Worm (Caenorhabditis elegans): ENCODE measurements around the gene F27D9.12.

Gene F27D9.12

DNA sequence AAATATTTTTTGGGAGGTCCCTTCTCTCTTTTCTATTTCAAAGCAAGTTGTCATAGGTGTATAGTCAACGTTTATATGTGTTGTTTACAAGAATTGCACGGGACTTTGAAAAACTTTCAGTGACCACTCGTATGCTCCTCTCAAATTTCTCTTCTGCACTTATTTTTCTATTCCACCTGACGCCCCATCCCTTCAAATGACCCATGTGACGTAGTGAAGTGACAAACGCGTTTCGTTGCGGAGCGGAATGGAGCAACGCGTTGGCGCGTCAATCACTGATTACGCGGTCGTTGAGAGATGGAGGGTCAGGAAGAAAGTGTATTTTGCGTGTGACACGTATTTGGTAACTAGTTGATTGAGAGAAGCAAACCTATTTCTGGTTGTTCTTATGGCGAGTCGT lies 20.7 kb downstream of the F27D9.12 start:
- TF ChIP-seq nhr-12 (tag; optimal IDR thresholded peaks at IDR 0.05), result no peak
- no peak for TF ChIP-seq unc-62 (GFP tag; optimal IDR thresholded peaks at IDR 0.05)
- no peak for TF ChIP-seq sma-3 (GFP tag; optimal IDR thresholded peaks at IDR 0.05)

ce11 chrX:7627351-7627750 lies 29.4 kb downstream of the F27D9.12 start, which contains the start of gene nlp-61:
nlp-61 (plus strand) TSS chrX:7627651.
- TF ChIP-seq dmd-4 (tag; optimal IDR thresholded peaks at IDR 0.05), result no peak
- no peak for TF ChIP-seq lin-11 (tag; optimal IDR thresholded peaks at IDR 0.05)
- no peak for TF ChIP-seq unc-39 (tag; optimal IDR thresholded peaks at IDR 0.05)
- TF ChIP-seq elt-3 (tag; optimal IDR thresholded peaks at IDR 0.05), result no peak
- TF ChIP-seq ama-1 (optimal IDR thresholded peaks at IDR 0.05), result no peak
- no peak for TF ChIP-seq nhr-12 (tag; optimal IDR thresholded peaks at IDR 0.05)
- no peak for TF ChIP-seq peb-1 (tag; optimal IDR thresholded peaks at IDR 0.05)
- TF ChIP-seq Y55F3AM.14 (GFP tag; optimal IDR thresholded peaks at IDR 0.05), result no peak
- no peak for TF ChIP-seq aly-2 (tag; optimal IDR thresholded peaks at IDR 0.05)
- TF ChIP-seq ceh-16 (tag; optimal IDR thresholded peaks at IDR 0.05), result no peak
- TF ChIP-seq nhr-21 (tag; optimal IDR thresholded peaks at IDR 0.05), result no peak
- TF ChIP-seq ztf-1 (GFP tag; conservative IDR thresholded peaks at IDR 0.05), result no peak
- no peak for TF ChIP-seq mbf-1 (tag; optimal IDR thresholded peaks at IDR 0.05)
- TF ChIP-seq nhr-25 (tag; optimal IDR thresholded peaks at IDR 0.05), result no peak
- TF ChIP-seq sem-4 (tag; optimal IDR thresholded peaks at IDR 0.05), result no peak

- TF ChIP-seq skn-1 (tag; optimal IDR thresholded peaks at IDR 0.05) (no peak), sma-9 (GFP tag; optimal IDR thresholded peaks at IDR 0.05) (no peak), sma-9 (tag; optimal IDR thresholded peaks at IDR 0.05) (no peak), mdl-1 (tag; optimal IDR thresholded peaks at IDR 0.05) (no peak), nhr-6 (tag; optimal IDR thresholded peaks at IDR 0.05) (no peak), nhr-21 (tag; optimal IDR thresholded peaks at IDR 0.05) (no peak), R02D3.7 (tag; optimal IDR thresholded peaks at IDR 0.05) (no peak), lin-13 (GFP tag; optimal IDR thresholded peaks at IDR 0.05) (no peak), mbf-1 (tag; optimal IDR thresholded peaks at IDR 0.05) (no peak), C34F6.9 (tag; optimal IDR thresholded peaks at IDR 0.05) (no peak), blmp-1 (tag; optimal IDR thresholded peaks at IDR 0.05; ENCODE audit: insufficient read depth) (no peak), ztf-11 (tag; optimal IDR thresholded peaks at IDR 0.05) (no peak), nhr-11 (tag; optimal IDR thresholded peaks at IDR 0.05) (no peak), nhr-77 (tag; optimal IDR thresholded peaks at IDR 0.05) (no peak), zag-1 (tag; optimal IDR thresholded peaks at IDR 0.05) (no peak), lin-39 (tag; optimal IDR thresholded peaks at IDR 0.05) (no peak), gmeb-1 (tag; optimal IDR thresholded peaks at IDR 0.05) (no peak), unc-55 (GFP tag; optimal IDR thresholded peaks at IDR 0.05) (no peak), nhr-129 (tag; optimal IDR thresholded peaks at IDR 0.05) (no peak), egl-27 (tag; optimal IDR thresholded peaks at IDR 0.05) (no peak), nhr-23 (tag; optimal IDR thresholded peaks at IDR 0.05) (no peak)
Measured at ce11 chrX:7614466-7614865, 42.3 kb downstream of the F27D9.12 start.

DNA sequence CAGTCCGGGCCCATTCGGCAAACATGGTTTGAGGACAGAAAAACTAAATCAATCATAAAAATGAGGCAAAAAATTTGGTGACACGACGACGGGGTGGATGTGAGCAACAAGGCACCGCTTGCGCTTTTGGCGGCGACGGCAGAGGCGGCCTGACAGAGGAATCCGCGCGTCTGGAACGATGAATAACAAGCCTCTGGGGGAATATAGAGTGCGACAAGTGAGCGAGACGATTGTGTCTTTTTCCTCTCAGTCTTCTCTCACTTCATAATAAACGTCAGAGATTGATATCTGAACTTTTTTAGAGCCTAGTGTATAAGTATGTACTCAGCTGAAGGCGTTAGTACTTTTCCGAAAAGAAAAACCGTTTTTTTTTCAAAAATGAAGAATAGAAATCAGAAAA lies 48.8 kb downstream of the F27D9.12 start, which contains the start of gene twk-17:
Gene twk-17 (minus strand): TSS at position 101 of the 400 bp plus-strand sequence.
- TF ChIP-seq aly-2 (tag; optimal IDR thresholded peaks at IDR 0.05) (no peak), R02D3.7 (tag; optimal IDR thresholded peaks at IDR 0.05) (no peak), blmp-1 (tag; optimal IDR thresholded peaks at IDR 0.05; ENCODE audit: insufficient read depth) (no peak), unc-55 (GFP tag; optimal IDR thresholded peaks at IDR 0.05) (no peak), C34F6.9 (tag; optimal IDR thresholded peaks at IDR 0.05) (no peak), lin-13 (GFP tag; optimal IDR thresholded peaks at IDR 0.05) (no peak), gmeb-1 (tag; optimal IDR thresholded peaks at IDR 0.05) (no peak), nhr-77 (tag; optimal IDR thresholded peaks at IDR 0.05) (no peak), nhr-25 (tag; optimal IDR thresholded peaks at IDR 0.05) (no peak), nhr-6 (tag; optimal IDR thresholded peaks at IDR 0.05) (no peak), lsy-2 (tag; optimal IDR thresholded peaks at IDR 0.05) (no peak), sma-9 (GFP tag; optimal IDR thresholded peaks at IDR 0.05) (no peak), sma-9 (tag; optimal IDR thresholded peaks at IDR 0.05) (no peak), sem-4 (tag; optimal IDR thresholded peaks at IDR 0.05) (no peak), lin-39 (tag; optimal IDR thresholded peaks at IDR 0.05) (no peak), mab-5 (tag; optimal IDR thresholded peaks at IDR 0.05) (no peak), nhr-10 (tag; optimal IDR thresholded peaks at IDR 0.05) (no peak)
